Worm (Caenorhabditis elegans): ENCODE results near the gene ets-8.

Gene ets-8

ce11 chrIV:1118566-1118965 lies 41.7 kb downstream of the ets-8 start, which contains the start of gene srx-13:
Gene srx-13 (minus strand): TSS chrIV:1118666.
- TF ChIP-seq pbrm-1 (GFP tag; IDR thresholded peaks at IDR 0.05) (no peak), efl-1 (GFP tag; optimal IDR thresholded peaks at IDR 0.05) (no peak), Y53G8AR.9 (GFP tag; conservative IDR thresholded peaks at IDR 0.05) (no peak), egrh-3 (GFP tag; IDR thresholded peaks at IDR 0.05) (no peak), rcor-1 (GFP tag; IDR thresholded peaks at IDR 0.05) (no peak), sea-2 (GFP tag; IDR thresholded peaks at IDR 0.05) (no peak)

ce11 chrIV:1113638-1114037 lies 46.6 kb downstream of the ets-8 start, which contains the start of gene srx-14:
Gene srx-14 (minus strand): TSS chrIV:1113738.
- TF ChIP-seq ceh-91 (GFP tag; IDR thresholded peaks at IDR 0.05) (no peak), snpc-1.1 (tag; optimal IDR thresholded peaks at IDR 0.05; ENCODE audit: insufficient read depth) (no peak), nhr-179 (tag; optimal IDR thresholded peaks at IDR 0.05) (no peak), D2030.7 (GFP tag; IDR thresholded peaks at IDR 0.05) (no peak), hlh-26 (GFP tag; conservative IDR thresholded peaks at IDR 0.05) (no peak), ZK185.1 (tag; optimal IDR thresholded peaks at IDR 0.05; ENCODE audit: poor library complexity, severe bottlenecking) (no peak), egl-18 (GFP tag; IDR thresholded peaks at IDR 0.05) (no peak), cebp-1 (GFP tag; IDR thresholded peaks at IDR 0.05) (no peak), cebp-1 (tag; optimal IDR thresholded peaks at IDR 0.05) (no peak), ztf-28 (GFP tag; IDR thresholded peaks at IDR 0.05) (no peak), snpc-3.4 (tag; optimal IDR thresholded peaks at IDR 0.05) (no peak), lin-26 (GFP tag; IDR thresholded peaks at IDR 0.05) (no peak)

- TF ChIP-seq snpc-1.1 (tag; optimal IDR thresholded peaks at IDR 0.05; ENCODE audit: insufficient read depth) = no peak
- TF ChIP-seq mcd-1 (GFP tag; IDR thresholded peaks at IDR 0.05) = no peak
- no peak for TF ChIP-seq rpc-1 (optimal IDR thresholded peaks at IDR 0.05)
- no peak for TF ChIP-seq rpc-1 (tag; optimal IDR thresholded peaks at IDR 0.05)
- no peak for TF ChIP-seq madf-3 (GFP tag; IDR thresholded peaks at IDR 0.05)
- no peak for TF ChIP-seq tbx-9 (tag; optimal IDR thresholded peaks at IDR 0.05; ENCODE audit: borderline replicate concordance)
These were observed 49.3 kb downstream of the ets-8 start for ce11 chrIV:1110999-1111398.
